Fruit fly (Drosophila melanogaster) whole organism, embryonic: ENCODE measurements around the gene Root.

Source experiments
- Asciz ChIP-seq: fragments of 200-800 bp; sonication (Bioruptor generic); optimal IDR thresholded peaks from 2 replicates; lab custom pipeline; 2017; ENCODE audit warnings: missing biosample characterization, mild to moderate bottlenecking, missing genetic modification characterization, missing genetic modification reagents
- Atf3 ChIP-seq: fragments of 200-800 bp; sonication (Bioruptor generic); optimal IDR thresholded peaks from 3 replicates; lab custom pipeline; 2016; ENCODE audit warnings: missing biosample characterization, missing genetic modification characterization
- CG10209 ChIP-seq: fragments of 200-800 bp; sonication (Bioruptor generic); optimal IDR thresholded peaks from 3 replicates; lab custom pipeline; 2017; ENCODE audit warnings: missing biosample characterization, mild to moderate bottlenecking, missing genetic modification characterization, missing genetic modification reagents
- CG11723 ChIP-seq: fragments of 200-800 bp; sonication (Bioruptor generic); optimal IDR thresholded peaks from 2 replicates; lab custom pipeline; 2017; ENCODE audit warnings: missing biosample characterization, mild to moderate bottlenecking, missing genetic modification characterization
- CG1233 ChIP-seq: fragments of 200-800 bp; sonication (Bioruptor generic); optimal IDR thresholded peaks from 4 replicates; lab custom pipeline; 2018; ENCODE audit warnings: missing biosample characterization, mild to moderate bottlenecking, missing genetic modification characterization
- CG12744 ChIP-seq: fragments of 200-800 bp; sonication (Bioruptor generic); optimal IDR thresholded peaks from 2 replicates; lab custom pipeline; 2016; ENCODE audit warnings: missing biosample characterization, missing genetic modification characterization
- CG14667 ChIP-seq: fragments of 200-800 bp; sonication (Bioruptor generic); IDR thresholded peaks from 2 replicates; pipeline ENCODE4 v1.3.6; 2022; ENCODE audit warnings: missing biosample characterization, missing genetic modification characterization
- CG14710 ChIP-seq: fragments of 200-800 bp; sonication (Bioruptor generic); optimal IDR thresholded peaks from 3 replicates; lab custom pipeline; 2019; ENCODE audit warnings: missing biosample characterization, mild to moderate bottlenecking, missing genetic modification characterization, moderate library complexity
- CG18262 ChIP-seq: fragments of 200-800 bp; optimal IDR thresholded peaks from 3 replicates; lab custom pipeline; 2019; ENCODE audit warnings: missing biosample characterization, mild to moderate bottlenecking, missing genetic modification characterization, moderate library complexity
- CG18764 ChIP-seq: fragments of 200-800 bp; sonication (Bioruptor generic); optimal IDR thresholded peaks from 3 replicates; lab custom pipeline; 2016; ENCODE audit warnings: missing biosample characterization, missing genetic modification characterization
- CG2712 ChIP-seq: fragments of 200-800 bp; optimal IDR thresholded peaks from 3 replicates; lab custom pipeline; 2019; ENCODE audit warnings: missing biosample characterization, mild to moderate bottlenecking, missing genetic modification characterization, moderate library complexity
- CG34422 ChIP-seq: fragments of 200-800 bp; sonication (Bioruptor generic); IDR thresholded peaks from 3 replicates; pipeline ENCODE4 v1.3.6; 2022; ENCODE audit warnings: missing biosample characterization, missing genetic modification characterization
- CG7271 ChIP-seq: fragments of 200-800 bp; sonication (Bioruptor generic); optimal IDR thresholded peaks from 2 replicates; lab custom pipeline; 2018; ENCODE audit warnings: missing biosample characterization, mild to moderate bottlenecking, missing genetic modification characterization, moderate library complexity
- CG9932 ChIP-seq: fragments of 200-800 bp; sonication (Bioruptor generic); IDR thresholded peaks from 2 replicates; pipeline ENCODE4 v1.3.6; 2022; ENCODE audit warnings: missing biosample characterization, missing genetic modification characterization
- Camta ChIP-seq: fragments of 200-800 bp; sonication (Bioruptor generic); optimal IDR thresholded peaks from 2 replicates; lab custom pipeline; 2016; ENCODE audit warnings: missing biosample characterization, missing genetic modification characterization
- CoRest ChIP-seq: fragments of 200-800 bp; sonication (Bioruptor generic); optimal IDR thresholded peaks from 3 replicates; lab custom pipeline; 2018; ENCODE audit warnings: missing biosample characterization, mild to moderate bottlenecking, missing genetic modification characterization, moderate library complexity
- Dip3 ChIP-seq: fragments of 200-800 bp; sonication (Bioruptor generic); optimal IDR thresholded peaks from 3 replicates; lab custom pipeline; 2016; ENCODE audit warnings: missing biosample characterization, missing genetic modification characterization
- Doc3 ChIP-seq: fragments of 200-800 bp; sonication (Bioruptor generic); IDR thresholded peaks from 3 replicates; pipeline ENCODE4 v1.3.6; 2022; ENCODE audit warnings: missing biosample characterization, missing genetic modification characterization; ENCODE audit not compliant: partially characterized antibody
- Dp ChIP-seq: fragments of 200-800 bp; sonication (Bioruptor generic); optimal IDR thresholded peaks from 2 replicates; lab custom pipeline; 2018; ENCODE audit warnings: missing biosample characterization, mild to moderate bottlenecking, missing genetic modification characterization, moderate library complexity
- Dref ChIP-seq: fragments of 200-800 bp; sonication (Bioruptor generic); IDR thresholded peaks from 2 replicates; pipeline ENCODE4 v1.3.6; 2022; ENCODE audit warnings: missing biosample characterization, missing genetic modification characterization
- Fer2 ChIP-seq: fragments of 200-800 bp; sonication (Bioruptor generic); optimal IDR thresholded peaks from 2 replicates; lab custom pipeline; 2018; ENCODE audit warnings: missing biosample characterization, mild to moderate bottlenecking, missing genetic modification characterization, moderate library complexity
- GATAe ChIP-seq: fragments of 200-800 bp; sonication (Bioruptor generic); conservative IDR thresholded peaks from 2 replicates; pipeline ENCODE4 v1.3.6; 2022; ENCODE audit warnings: missing biosample characterization, missing genetic modification characterization
- Hr51 ChIP-seq, 2 experiments: fragments of 200-800 bp; sonication (Bioruptor generic); optimal IDR thresholded peaks; 2 replicates in 1 of 2; 3 replicates in 1 of 2; lab custom pipeline; 2016 to 2018; ENCODE audit warnings: missing biosample characterization in 2 of 2, missing genetic modification characterization in 2 of 2, mild to moderate bottlenecking in 1 of 2, moderate library complexity in 1 of 2
- MBD-R2 ChIP-seq: fragments of 200-800 bp; sonication (Bioruptor generic); IDR thresholded peaks from 2 replicates; pipeline ENCODE4 v1.3.6; 2022; ENCODE audit warnings: missing biosample characterization, missing genetic modification characterization
- Oli ChIP-seq: fragments of 200-800 bp; sonication (Bioruptor generic); optimal IDR thresholded peaks from 2 replicates; lab custom pipeline; 2018; ENCODE audit warnings: missing biosample characterization, mild to moderate bottlenecking, missing genetic modification characterization, moderate library complexity
- Stat92E ChIP-seq, 3 experiments: fragments of >200 bp in 2 of 3; fragments of 200-800 bp in 1 of 3; sonication (Bioruptor generic) in 1 of 3; optimal IDR thresholded peaks; 2 replicates each; lab custom pipeline; 2017 to 2019; ENCODE audit warnings: missing biosample characterization in 3 of 3, missing genetic modification characterization in 3 of 3, mild to moderate bottlenecking in 1 of 3, moderate library complexity in 1 of 3
- abd-A ChIP-seq: fragments of 200-800 bp; sonication (Bioruptor generic); optimal IDR thresholded peaks from 3 replicates; lab custom pipeline; 2019; ENCODE audit warnings: missing biosample characterization, mild to moderate bottlenecking, missing genetic modification characterization, moderate library complexity
- ase ChIP-seq: fragments of 200-800 bp; sonication (Bioruptor generic); IDR thresholded peaks from 3 replicates; pipeline ENCODE4 v1.3.6; 2022; ENCODE audit warnings: missing biosample characterization, missing genetic modification characterization
- ato ChIP-seq: fragments of 200-800 bp; sonication (Bioruptor generic); IDR thresholded peaks from 2 replicates; pipeline ENCODE4 v1.3.6; 2022; ENCODE audit warnings: missing biosample characterization, missing genetic modification characterization; ENCODE audit not compliant: partially characterized antibody
- btn ChIP-seq: fragments of 200-800 bp; sonication (Bioruptor generic); optimal IDR thresholded peaks from 2 replicates; lab custom pipeline; 2016; ENCODE audit warnings: missing biosample characterization, missing genetic modification characterization
- caup ChIP-seq: fragments of 200-800 bp; sonication (Bioruptor generic); optimal IDR thresholded peaks from 3 replicates; lab custom pipeline; 2017; ENCODE audit warnings: missing biosample characterization, mild to moderate bottlenecking, missing genetic modification characterization, moderate library complexity; ENCODE audit not compliant: severe bottlenecking
- crc ChIP-seq: fragments of 200-800 bp; sonication (Bioruptor generic); optimal IDR thresholded peaks from 2 replicates; lab custom pipeline; 2016; ENCODE audit warnings: missing biosample characterization, missing genetic modification characterization
- cwo ChIP-seq: fragments of 200-800 bp; sonication (Bioruptor generic); optimal IDR thresholded peaks from 3 replicates; lab custom pipeline; 2017; ENCODE audit warnings: missing biosample characterization, missing genetic modification characterization, mild to moderate bottlenecking, moderate library complexity, missing genetic modification reagents
- dimm ChIP-seq: fragments of 200-800 bp; sonication (Bioruptor generic); IDR thresholded peaks from 2 replicates; pipeline ENCODE4 v1.3.6; 2022; ENCODE audit warnings: missing biosample characterization, missing genetic modification characterization
- fd102C ChIP-seq: fragments of 200-800 bp; sonication (Bioruptor generic); optimal IDR thresholded peaks from 2 replicates; lab custom pipeline; 2018; ENCODE audit warnings: missing biosample characterization, mild to moderate bottlenecking, missing genetic modification characterization, moderate library complexity
- fu2 ChIP-seq: fragments of 200-800 bp; sonication (Bioruptor generic); optimal IDR thresholded peaks from 2 replicates; lab custom pipeline; 2016; ENCODE audit warnings: missing biosample characterization, missing genetic modification characterization
- gcm ChIP-seq: fragments of 200-800 bp; sonication (Bioruptor generic); optimal IDR thresholded peaks from 2 replicates; lab custom pipeline; 2019; ENCODE audit warnings: missing biosample characterization, mild to moderate bottlenecking, missing genetic modification characterization, moderate library complexity
- gem ChIP-seq: fragments of 200-800 bp; sonication (Bioruptor generic); optimal IDR thresholded peaks from 2 replicates; lab custom pipeline; 2019; ENCODE audit warnings: missing biosample characterization, mild to moderate bottlenecking, missing genetic modification characterization, moderate library complexity
- grau ChIP-seq: fragments of 200-800 bp; optimal IDR thresholded peaks from 3 replicates; lab custom pipeline; 2019; ENCODE audit warnings: missing biosample characterization, mild to moderate bottlenecking, missing genetic modification characterization, moderate library complexity
- h ChIP-seq: fragments of >200 bp; optimal IDR thresholded peaks from 2 replicates; lab custom pipeline; 2017
- hb ChIP-seq: fragments of 200-800 bp; sonication (Bioruptor generic); IDR thresholded peaks from 3 replicates; pipeline ENCODE4 v1.3.6; 2022; ENCODE audit warnings: missing biosample characterization, missing genetic modification characterization; ENCODE audit not compliant: partially characterized antibody
- lab ChIP-seq: fragments of 200-800 bp; sonication (Bioruptor generic); optimal IDR thresholded peaks from 3 replicates; lab custom pipeline; 2017; ENCODE audit warnings: missing biosample characterization, missing genetic modification characterization, mild to moderate bottlenecking, moderate library complexity, missing genetic modification reagents
- lola ChIP-seq, 3 experiments: fragments of >200 bp in 2 of 3; fragments of 200-800 bp in 1 of 3; sonication (Bioruptor generic) in 1 of 3; optimal IDR thresholded peaks; 2 replicates each; lab custom pipeline; 2017 to 2019; ENCODE audit warnings: missing biosample characterization in 3 of 3, missing genetic modification characterization in 3 of 3, mild to moderate bottlenecking in 1 of 3, moderate library complexity in 1 of 3
- mam ChIP-seq: fragments of 200-800 bp; sonication (Bioruptor generic); optimal IDR thresholded peaks from 3 replicates; lab custom pipeline; 2016; ENCODE audit warnings: missing biosample characterization, missing genetic modification characterization
- mirr ChIP-seq: fragments of 200-800 bp; sonication (Bioruptor generic); optimal IDR thresholded peaks from 3 replicates; lab custom pipeline; 2018; ENCODE audit warnings: missing biosample characterization, mild to moderate bottlenecking, missing genetic modification characterization
- pnt ChIP-seq: fragments of 200-800 bp; sonication (Bioruptor generic); optimal IDR thresholded peaks from 3 replicates; lab custom pipeline; 2016; ENCODE audit warnings: missing biosample characterization, missing genetic modification characterization
- row ChIP-seq: fragments of 200-800 bp; sonication (Bioruptor generic); IDR thresholded peaks from 3 replicates; pipeline ENCODE4 v1.3.6; 2022; ENCODE audit warnings: missing biosample characterization, missing genetic modification characterization
- tna ChIP-seq: fragments of 200-800 bp; sonication (Bioruptor generic); IDR thresholded peaks from 2 replicates; pipeline ENCODE4 v1.3.6; 2022; ENCODE audit warnings: missing biosample characterization, missing genetic modification characterization; ENCODE audit not compliant: partially characterized antibody
- zf30C ChIP-seq: fragments of 200-800 bp; sonication (Bioruptor generic); optimal IDR thresholded peaks from 3 replicates; lab custom pipeline; 2018; ENCODE audit warnings: missing biosample characterization, mild to moderate bottlenecking, missing genetic modification characterization

Root gene

dm6 chr3R:24141013-24141592, 28.0 kb downstream of the Root start, which contains the start of gene Kal1 (continued):
- TF ChIP-seq mirr = no peak
- TF ChIP-seq CG14710 (tag; lab: Kevin White, UChicago) = peak; percentile 89
- TF ChIP-seq btn (GFP tag; lab: Kevin White, UChicago) = no peak
- no peak for TF ChIP-seq Atf3 (GFP tag; lab: Kevin White, UChicago)
- TF ChIP-seq Stat92E (GFP tag; optimal IDR thresholded peaks at IDR 0.05; lab: Kevin White, UChicago) = peak in 1 of 3 experiments; percentile 90
- no peak for TF ChIP-seq Doc3
- TF ChIP-seq cwo (GFP tag; lab: Kevin White, UChicago) = peak; percentile 82
- peak; percentile 96 for TF ChIP-seq gem
- TF ChIP-seq row = peak; percentile 97
- TF ChIP-seq lab = peak; percentile 96
- TF ChIP-seq lola (GFP tag; optimal IDR thresholded peaks at IDR 0.05; lab: Kevin White, UChicago) = peak in 1 of 3 experiments; percentile 90
- no peak for TF ChIP-seq mam (GFP tag; lab: Kevin White, UChicago)
- peak; percentile 86 for TF ChIP-seq ase (GFP tag; lab: Robert Waterston, UW)
- TF ChIP-seq ato (GFP tag; lab: Robert Waterston, UW) = no peak
- no peak for TF ChIP-seq Dip3 (GFP tag; lab: Kevin White, UChicago)
- TF ChIP-seq abd-A (tag; lab: Kevin White, UChicago) = no peak
- peak; percentile 91 for TF ChIP-seq CG11723 (GFP tag; lab: Kevin White, UChicago)
- TF ChIP-seq zf30C (GFP tag; lab: Kevin White, UChicago) = no peak
- peak; percentile 58 for TF ChIP-seq MBD-R2 (GFP tag; lab: Robert Waterston, UW)
- no peak for TF ChIP-seq crc (GFP tag; lab: Kevin White, UChicago)
- peak; percentile 51 for TF ChIP-seq CG9932 (GFP tag; lab: Robert Waterston, UW)
- peak; percentile 95 for TF ChIP-seq Oli (tag; lab: Kevin White, UChicago)
- TF ChIP-seq pnt (GFP tag; lab: Kevin White, UChicago) = no peak
- peak; percentile 92 for TF ChIP-seq grau (tag; lab: Kevin White, UChicago)
- peak; percentile 83 for TF ChIP-seq dimm (GFP tag; lab: Robert Waterston, UW)
- no peak for TF ChIP-seq hb (GFP tag; lab: Robert Waterston, UW)
- 0 out of 2 replicates have a peak, but pooled peaks have one; percentile 20 for TF ChIP-seq GATAe (GFP tag; lab: Robert Waterston, UW)
- peak; percentile 81 for TF ChIP-seq CG14667 (GFP tag; lab: Robert Waterston, UW)
- TF ChIP-seq CG18262 (tag; lab: Kevin White, UChicago) = peak; percentile 96
- peak; percentile 49 for TF ChIP-seq Fer2 (tag; lab: Kevin White, UChicago)
- no peak for TF ChIP-seq CG12744 (GFP tag; lab: Kevin White, UChicago)
- TF ChIP-seq CG2712 = peak; percentile 97
- no peak for TF ChIP-seq h (lab: Kevin White, UChicago)
- peak; percentile 90 for TF ChIP-seq CoRest (tag; lab: Kevin White, UChicago)
- TF ChIP-seq CG1233 (GFP tag; lab: Kevin White, UChicago) = peak; percentile 83
- TF ChIP-seq Asciz = peak; percentile 96
- TF ChIP-seq CG18764 = peak; percentile 81
- peak; percentile 81 for TF ChIP-seq caup (GFP tag; lab: Kevin White, UChicago)
- TF ChIP-seq gcm (GFP tag; lab: Kevin White, UChicago) = peak; percentile 95
- TF ChIP-seq CG34422 (GFP tag; lab: Robert Waterston, UW) = peak; percentile 90
- TF ChIP-seq Dp (GFP tag; lab: Kevin White, UChicago) = no peak
- no peak for TF ChIP-seq fu2 (GFP tag; lab: Kevin White, UChicago)
- TF ChIP-seq CG10209 = peak; percentile 91
- TF ChIP-seq Camta = peak; percentile 39
- TF ChIP-seq Dref (GFP tag; lab: Robert Waterston, UW) = no peak
- TF ChIP-seq tna (GFP tag; lab: Robert Waterston, UW) = no peak
- TF ChIP-seq CG7271 (tag; lab: Kevin White, UChicago) = peak; percentile 27
- peak; percentile 30 for TF ChIP-seq fd102C
- TF ChIP-seq Hr51 (GFP tag; optimal IDR thresholded peaks at IDR 0.05; lab: Kevin White, UChicago) = peak; percentile 17 to 96
